Worm (Caenorhabditis elegans) whole organism, mixed stage, embryonic: ENCODE data around the gene D2062.13.
"Not testable (repeated sequence)": the region's sequence is repeated elsewhere in the genome, so short reads cannot be mapped to it uniquely, and the experiment has no call there.

Experiments used
- bed-3 ChIP-seq: fragments of 200-800 bp; sonication (Bioruptor generic); optimal IDR thresholded peaks from 3 replicates; lab custom pipeline; 2018; ENCODE audit warnings: mild to moderate bottlenecking, missing genetic modification characterization, moderate library complexity, missing compliant biosample characterization
- ceh-39 ChIP-seq: fragments of 150-350 bp; optimal IDR thresholded peaks from 2 replicates; lab custom pipeline; 2014; ENCODE audit warnings: missing biosample characterization, missing genetic modification characterization
- ceh-43 ChIP-seq: fragments of 200-800 bp; sonication (Bioruptor generic); optimal IDR thresholded peaks from 2 replicates; lab custom pipeline; 2018; ENCODE audit warnings: mild to moderate bottlenecking, missing genetic modification characterization, moderate library complexity, missing compliant biosample characterization
- ceh-83 ChIP-seq: fragments of 200-800 bp; sonication (Bioruptor generic); optimal IDR thresholded peaks from 2 replicates; lab custom pipeline; 2018; ENCODE audit warnings: mild to moderate bottlenecking, missing genetic modification characterization, missing compliant biosample characterization
- ces-1 ChIP-seq: fragments of 150-350 bp; optimal IDR thresholded peaks from 2 replicates; lab custom pipeline; 2014; ENCODE audit warnings: missing biosample characterization, missing genetic modification reagents, missing genetic modification characterization
- drap-1 ChIP-seq: fragments of 200-800 bp; sonication (Bioruptor generic); optimal IDR thresholded peaks from 3 replicates; lab custom pipeline; 2018; ENCODE audit warnings: mild to moderate bottlenecking, missing genetic modification characterization, missing compliant biosample characterization
- elt-1 ChIP-seq: sonication (generic microtip); optimal IDR thresholded peaks from 2 replicates; lab custom pipeline; 2017; ENCODE audit warnings: missing genetic modification characterization, mild to moderate bottlenecking, missing compliant biosample characterization, antibody characterized with exemption, moderate library complexity, borderline replicate concordance; ENCODE audit not compliant: insufficient read depth
- elt-3 ChIP-seq: fragments of 150-350 bp; optimal IDR thresholded peaks from 2 replicates; lab custom pipeline; 2014; ENCODE audit warnings: missing biosample characterization, missing genetic modification characterization
- flh-1 ChIP-seq: fragments of 200-800 bp; sonication (Bioruptor generic); optimal IDR thresholded peaks from 2 replicates; lab custom pipeline; 2018; ENCODE audit warnings: mild to moderate bottlenecking, missing genetic modification characterization, moderate library complexity, missing compliant biosample characterization
- hlh-1 ChIP-seq: fragments of 150-350 bp; optimal IDR thresholded peaks from 2 replicates; lab custom pipeline; 2014; ENCODE audit warnings: missing biosample characterization, missing genetic modification reagents, missing genetic modification characterization
- lin-13 ChIP-seq: fragments of 150-350 bp; optimal IDR thresholded peaks from 2 replicates; lab custom pipeline; 2014; ENCODE audit warnings: missing biosample characterization, missing genetic modification characterization
- lin-32 ChIP-seq: fragments of 200-800 bp; sonication (Bioruptor generic); optimal IDR thresholded peaks from 2 replicates; lab custom pipeline; 2018; ENCODE audit warnings: mild to moderate bottlenecking, missing genetic modification characterization, missing compliant biosample characterization
- lsy-2 ChIP-seq: fragments of 150-350 bp; optimal IDR thresholded peaks from 2 replicates; lab custom pipeline; 2014; ENCODE audit warnings: missing biosample characterization, missing genetic modification characterization
- mab-5 ChIP-seq: fragments of 150-350 bp; optimal IDR thresholded peaks from 2 replicates; lab custom pipeline; 2014; ENCODE audit warnings: missing biosample characterization, missing genetic modification characterization
- mep-1 ChIP-seq: fragments of 150-350 bp; optimal IDR thresholded peaks from 2 replicates; lab custom pipeline; 2017; ENCODE audit warnings: missing biosample characterization, missing genetic modification reagents, missing genetic modification characterization, inconsistent platforms
- mls-2 ChIP-seq: sonication (generic microtip); optimal IDR thresholded peaks from 2 replicates; lab custom pipeline; 2016; ENCODE audit warnings: mild to moderate bottlenecking, missing genetic modification characterization, moderate library complexity, missing compliant biosample characterization
- nhr-2 ChIP-seq: fragments of 150-350 bp; optimal IDR thresholded peaks from 2 replicates; lab custom pipeline; 2014; ENCODE audit warnings: missing biosample characterization, missing genetic modification characterization
- nhr-237 ChIP-seq: fragments of 150-350 bp; optimal IDR thresholded peaks from 2 replicates; lab custom pipeline; 2014; ENCODE audit warnings: missing biosample characterization, missing genetic modification characterization
- nhr-28 ChIP-seq: fragments of 150-350 bp; optimal IDR thresholded peaks from 2 replicates; lab custom pipeline; 2014; ENCODE audit warnings: missing biosample characterization, missing genetic modification characterization
- pha-4 ChIP-seq: fragments of 150-350 bp; optimal IDR thresholded peaks from 2 replicates; lab custom pipeline; 2018; ENCODE audit warnings: missing biosample characterization, missing genetic modification reagents, missing genetic modification characterization
- sem-2 ChIP-seq: fragments of 200-800 bp; sonication (Bioruptor generic); optimal IDR thresholded peaks from 2 replicates; lab custom pipeline; 2018; ENCODE audit warnings: mild to moderate bottlenecking, missing genetic modification characterization, missing compliant biosample characterization
- snpc-4 ChIP-seq: fragments of 150-350 bp; optimal IDR thresholded peaks from 2 replicates; lab custom pipeline; 2014; ENCODE audit warnings: missing biosample characterization, missing genetic modification characterization
- sptf-1 ChIP-seq: sonication (generic microtip); optimal IDR thresholded peaks from 2 replicates; lab custom pipeline; 2017; ENCODE audit warnings: mild to moderate bottlenecking, missing genetic modification characterization, moderate library complexity, missing compliant biosample characterization
- tbx-8 ChIP-seq: fragments of 200-800 bp; sonication (Bioruptor generic); optimal IDR thresholded peaks from 2 replicates; lab custom pipeline; 2018; ENCODE audit warnings: mild to moderate bottlenecking, missing genetic modification characterization, moderate library complexity, missing compliant biosample characterization
- unc-120 ChIP-seq: sonication (generic microtip); optimal IDR thresholded peaks from 2 replicates; lab custom pipeline; 2017; ENCODE audit warnings: missing genetic modification characterization, missing compliant biosample characterization; ENCODE audit not compliant: poor library complexity, severe bottlenecking
- unc-39 ChIP-seq: fragments of 150-350 bp; optimal IDR thresholded peaks from 2 replicates; lab custom pipeline; 2014; ENCODE audit warnings: missing biosample characterization, missing genetic modification characterization
- unc-62 ChIP-seq: fragments of 150-350 bp; optimal IDR thresholded peaks from 2 replicates; lab custom pipeline; 2014; ENCODE audit warnings: missing biosample characterization, missing genetic modification reagents, missing genetic modification characterization
- zip-8 ChIP-seq: fragments of 150-350 bp; optimal IDR thresholded peaks from 2 replicates; lab custom pipeline; 2014; ENCODE audit warnings: missing biosample characterization, missing genetic modification characterization
- ztf-11 ChIP-seq: fragments of 150-350 bp; optimal IDR thresholded peaks from 2 replicates; lab custom pipeline; 2014; ENCODE audit warnings: missing biosample characterization, missing genetic modification characterization

Gene D2062.13

ce11 chrII:2610202-2610912 lies 2.0 kb upstream of the D2062.13 start, which contains the start of gene sri-38:
Gene sri-38 (plus strand): TSS chrII:2610862.
- TF ChIP-seq tbx-8 (GFP tag; lab: Kevin White, UChicago) (no peak), lsy-2 (no peak), snpc-4 (tag; lab: Kevin White, UChicago) (no peak), nhr-28 (tag; lab: Kevin White, UChicago) (no peak), nhr-2 (tag; lab: Kevin White, UChicago) (no peak), unc-120 (no peak), ces-1 (GFP tag; lab: Kevin White, UChicago) (no peak), ceh-83 (GFP tag; lab: Kevin White, UChicago) (no peak), elt-1 (tag; lab: Kevin White, UChicago) (no peak), nhr-237 (tag; lab: Kevin White, UChicago) (no peak), unc-39 (tag; lab: Kevin White, UChicago) (no peak), pha-4 (tag; lab: Kevin White, UChicago) (no peak), sem-2 (GFP tag; lab: Kevin White, UChicago) (no peak), lin-13 (no peak), hlh-1 (tag; lab: Kevin White, UChicago) (no peak), ceh-43 (GFP tag; lab: Kevin White, UChicago) (no peak), bed-3 (GFP tag; lab: Kevin White, UChicago) (no peak), ceh-39 (no peak), elt-3 (tag; lab: Kevin White, UChicago) (no peak)

- TF ChIP-seq nhr-237 (tag; lab: Kevin White, UChicago) (no peak), ceh-39 (no peak)
- TF ChIP-seq, all 35 proteins: peak for 0
Observed at ce11 chrII:2611009-2611408, 1.4 kb upstream of the D2062.13 start.

ce11 chrII:2616634-2617033 lies 4.3 kb downstream of the D2062.13 start, which contains the start of gene msrp-5:
Gene msrp-5 (plus strand): TSS chrII:2616934.
- not testable (repeated sequence) for TF ChIP-seq unc-62; lin-32 (GFP tag; lab: Kevin White, UChicago); mls-2

DNA sequence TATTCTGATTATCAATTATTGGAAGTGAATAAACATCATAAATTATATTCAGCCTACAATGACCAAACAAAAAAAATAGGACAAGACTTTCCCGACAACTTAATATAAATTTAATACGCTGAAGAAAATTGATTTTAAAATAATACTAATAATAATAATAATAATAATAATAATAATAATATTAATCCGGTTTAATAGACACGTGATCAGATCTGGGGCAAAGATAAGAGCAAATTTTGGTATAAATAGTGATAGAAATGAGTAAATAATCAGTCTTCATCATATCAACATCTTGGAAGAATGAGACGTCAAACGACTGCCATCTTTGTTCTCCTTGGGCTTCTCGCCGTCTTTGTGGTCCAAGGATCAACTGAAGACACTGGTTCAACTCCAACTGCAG lies 6.8 kb downstream of the D2062.13 start, which contains the start of gene msrp-6:
msrp-6 (plus strand) TSS at position 301 of the 400 bp plus-strand sequence.
- TF ChIP-seq unc-120; hlh-1 (tag; lab: Kevin White, UChicago); zip-8 (tag; lab: Kevin White, UChicago): not testable (repeated sequence)

ce11 chrII:2622480-2622879 lies 10.1 kb downstream of the D2062.13 start, which contains the start of gene D2062.5:
Gene D2062.5 (plus strand): TSS chrII:2622780.
- no peak for TF ChIP-seq sptf-1 (tag; lab: Kevin White, UChicago)
- no peak for TF ChIP-seq hlh-1 (tag; lab: Kevin White, UChicago)
- TF ChIP-seq flh-1 (GFP tag; lab: Kevin White, UChicago), result no peak
- no peak for TF ChIP-seq unc-120
- TF ChIP-seq elt-3 (tag; lab: Kevin White, UChicago), result no peak
- TF ChIP-seq ces-1 (GFP tag; lab: Kevin White, UChicago), result no peak
- no peak for TF ChIP-seq ztf-11 (tag; lab: Kevin White, UChicago)
- no peak for TF ChIP-seq pha-4 (tag; lab: Kevin White, UChicago)
- no peak for TF ChIP-seq unc-62
- TF ChIP-seq mep-1, result no peak
- no peak for TF ChIP-seq elt-1 (tag; lab: Kevin White, UChicago)
- no peak for TF ChIP-seq ceh-43 (GFP tag; lab: Kevin White, UChicago)
- no peak for TF ChIP-seq lin-32 (GFP tag; lab: Kevin White, UChicago)
- TF ChIP-seq nhr-237 (tag; lab: Kevin White, UChicago), result no peak
- TF ChIP-seq zip-8 (tag; lab: Kevin White, UChicago), result no peak
- no peak for TF ChIP-seq lsy-2
- no peak for TF ChIP-seq nhr-2 (tag; lab: Kevin White, UChicago)
- no peak for TF ChIP-seq lin-13
- no peak for TF ChIP-seq drap-1 (GFP tag; lab: Kevin White, UChicago)
- TF ChIP-seq mab-5, result no peak
